Worm (Caenorhabditis elegans): ENCODE results near the gene nse-4.

nse-4 gene

DNA sequence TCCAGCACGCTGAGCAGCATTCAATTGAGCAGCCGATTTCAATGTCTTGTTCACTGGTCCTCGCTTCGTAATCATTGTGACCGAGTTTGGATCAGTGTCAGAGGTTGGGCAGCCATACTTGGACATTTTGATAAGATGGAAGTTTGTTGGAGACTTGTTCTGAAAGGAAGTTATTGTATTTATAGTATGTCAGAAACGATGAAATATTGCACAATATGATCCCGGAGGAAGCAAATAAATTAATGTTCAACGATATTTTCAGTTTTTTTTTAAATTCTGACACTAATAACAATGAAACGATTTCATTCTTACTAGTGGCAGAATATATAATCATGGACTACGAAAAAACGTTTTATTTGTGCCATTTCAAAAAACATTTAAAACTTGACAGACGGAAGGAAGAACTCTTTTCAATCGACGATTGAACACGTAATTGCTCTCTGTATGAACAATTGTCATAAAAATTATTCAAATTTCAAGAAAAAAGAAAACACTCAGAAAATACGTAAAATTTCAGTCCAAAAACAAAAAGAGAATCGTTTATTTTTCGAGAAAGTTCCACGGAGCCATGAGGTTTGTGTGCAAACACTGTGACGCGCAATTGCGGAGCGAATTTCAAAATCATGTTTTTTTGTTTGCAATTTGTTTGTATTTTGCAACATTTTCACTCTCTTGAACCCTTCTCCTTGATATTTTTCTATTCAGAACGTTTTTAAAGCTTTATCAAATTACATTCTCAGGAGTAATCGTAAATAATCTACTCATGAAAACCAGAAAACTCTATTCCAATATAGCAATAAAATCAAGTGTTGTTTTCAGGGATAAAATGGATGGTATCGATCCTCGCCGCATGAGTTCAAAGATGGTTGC is at the start of gene nse-4, which contains the start of gene mbf-1:
Gene nse-4 (plus strand): TSS at position 820 of the 870 bp plus-strand sequence.
Gene mbf-1 (minus strand): TSS at position 343 of the 870 bp plus-strand sequence.
- no peak for TF ChIP-seq hlh-4 (tag; optimal IDR thresholded peaks at IDR 0.05)
- peak; percentile 1 for TF ChIP-seq elt-2 (tag; optimal IDR thresholded peaks at IDR 0.05)
- TF ChIP-seq alr-1 (tag; optimal IDR thresholded peaks at IDR 0.05; ENCODE audit: borderline replicate concordance), result no peak
- TF ChIP-seq ets-5 (GFP tag; IDR thresholded peaks at IDR 0.05), result no peak
- TF ChIP-seq skn-1 (tag; optimal IDR thresholded peaks at IDR 0.05), result peak; percentile 70
- peak; percentile 45 for TF ChIP-seq unc-130 (tag; optimal IDR thresholded peaks at IDR 0.05)
- TF ChIP-seq fkh-4 (tag; optimal IDR thresholded peaks at IDR 0.05; ENCODE audit: borderline replicate concordance), result no peak
- TF ChIP-seq unc-62 (GFP tag; optimal IDR thresholded peaks at IDR 0.05), result no peak
- no peak for TF ChIP-seq sptf-1 (tag; optimal IDR thresholded peaks at IDR 0.05)
- TF ChIP-seq dpl-1 (GFP tag; optimal IDR thresholded peaks at IDR 0.05), result peak; percentile 70 to 85 (median 82)
- no peak for TF ChIP-seq zag-1 (tag; optimal IDR thresholded peaks at IDR 0.05)
- TF ChIP-seq ceh-88 (GFP tag; IDR thresholded peaks at IDR 0.05), result no peak
- TF ChIP-seq lin-35 (GFP tag; optimal IDR thresholded peaks at IDR 0.05), result peak; percentile 81 to 89
- TF ChIP-seq F16B12.6 (tag; optimal IDR thresholded peaks at IDR 0.05), result peak; percentile 96
- peak; percentile 45 for TF ChIP-seq egl-13 (tag; optimal IDR thresholded peaks at IDR 0.05)
- TF ChIP-seq mep-1 (tag; optimal IDR thresholded peaks at IDR 0.05), result peak; percentile 91
- TF ChIP-seq efl-1 (optimal IDR thresholded peaks at IDR 0.05), result peak; percentile 39 to 78
- peak; percentile 85 to 97 for TF ChIP-seq efl-1 (GFP tag; optimal IDR thresholded peaks at IDR 0.05 in 1 of 2)
- peak; percentile 20 for TF ChIP-seq jun-1 (tag; optimal IDR thresholded peaks at IDR 0.05)
- no peak for TF ChIP-seq tlp-1 (tag; optimal IDR thresholded peaks at IDR 0.05)
- TF ChIP-seq efl-3 (GFP tag; optimal IDR thresholded peaks at IDR 0.05), result no peak
- TF ChIP-seq mef-2 (tag; optimal IDR thresholded peaks at IDR 0.05), result no peak
- no peak for TF ChIP-seq vab-15 (tag; optimal IDR thresholded peaks at IDR 0.05)
- TF ChIP-seq nhr-20 (tag; optimal IDR thresholded peaks at IDR 0.05), result peak; percentile 75
- TF ChIP-seq isw-1 (GFP tag; IDR thresholded peaks at IDR 0.05), result peak; percentile 44
- TF ChIP-seq nhr-77 (tag; optimal IDR thresholded peaks at IDR 0.05), result peak; percentile 26
- no peak for TF ChIP-seq hlh-17 (GFP tag; optimal IDR thresholded peaks at IDR 0.05; ENCODE audit: borderline replicate concordance)
- peak; percentile 47 for TF ChIP-seq dsc-1 (tag; optimal IDR thresholded peaks at IDR 0.05)
- no peak for TF ChIP-seq ztf-4 (tag; optimal IDR thresholded peaks at IDR 0.05)
- TF ChIP-seq mab-9 (GFP tag; IDR thresholded peaks at IDR 0.05), result no peak
- no peak for TF ChIP-seq nhr-28 (tag; optimal IDR thresholded peaks at IDR 0.05)
- TF ChIP-seq fkh-8 (tag; optimal IDR thresholded peaks at IDR 0.05), result peak; percentile 31
- TF ChIP-seq zip-4 (GFP tag; optimal IDR thresholded peaks at IDR 0.05), result peak; percentile 34
- no peak for TF ChIP-seq ces-1 (GFP tag; optimal IDR thresholded peaks at IDR 0.05)
- TF ChIP-seq Y116A8C.19 (tag; optimal IDR thresholded peaks at IDR 0.05; ENCODE audit: borderline replicate concordance), result no peak
- no peak for TF ChIP-seq nhr-237 (tag; optimal IDR thresholded peaks at IDR 0.05)
- no peak for TF ChIP-seq unc-30 (tag; optimal IDR thresholded peaks at IDR 0.05)
- TF ChIP-seq lin-15B (tag; optimal IDR thresholded peaks at IDR 0.05), result peak; percentile 46
- TF ChIP-seq nhr-90 (tag; optimal IDR thresholded peaks at IDR 0.05; ENCODE audit: poor library complexity), result peak; percentile 59
- peak; percentile 80 for TF ChIP-seq nhr-47 (tag; optimal IDR thresholded peaks at IDR 0.05)
- TF ChIP-seq C16A3.4 (tag; optimal IDR thresholded peaks at IDR 0.05), result peak; percentile 61
- no peak for TF ChIP-seq hpl-2 (GFP tag; optimal IDR thresholded peaks at IDR 0.05)
- no peak for TF ChIP-seq sup-37 (GFP tag; optimal IDR thresholded peaks at IDR 0.05)
- no peak for TF ChIP-seq ztf-11 (tag; optimal IDR thresholded peaks at IDR 0.05)
- no peak for TF ChIP-seq pqm-1 (tag; optimal IDR thresholded peaks at IDR 0.05)
- TF ChIP-seq nhr-84 (tag; optimal IDR thresholded peaks at IDR 0.05), result no peak
- peak; percentile 76 for TF ChIP-seq nhr-85 (tag)
- no peak for TF ChIP-seq C34B4.2 (tag; optimal IDR thresholded peaks at IDR 0.05)
- no peak for TF ChIP-seq ceh-8 (GFP tag; optimal IDR thresholded peaks at IDR 0.05)
- TF ChIP-seq egl-27 (tag; optimal IDR thresholded peaks at IDR 0.05), result no peak
- TF ChIP-seq xbp-1 (tag; optimal IDR thresholded peaks at IDR 0.05), result peak; percentile 79

All from whole organism, L1 larva.